Fruit fly (Drosophila melanogaster): ENCODE data around the gene Dab.

Dab gene

DNA sequence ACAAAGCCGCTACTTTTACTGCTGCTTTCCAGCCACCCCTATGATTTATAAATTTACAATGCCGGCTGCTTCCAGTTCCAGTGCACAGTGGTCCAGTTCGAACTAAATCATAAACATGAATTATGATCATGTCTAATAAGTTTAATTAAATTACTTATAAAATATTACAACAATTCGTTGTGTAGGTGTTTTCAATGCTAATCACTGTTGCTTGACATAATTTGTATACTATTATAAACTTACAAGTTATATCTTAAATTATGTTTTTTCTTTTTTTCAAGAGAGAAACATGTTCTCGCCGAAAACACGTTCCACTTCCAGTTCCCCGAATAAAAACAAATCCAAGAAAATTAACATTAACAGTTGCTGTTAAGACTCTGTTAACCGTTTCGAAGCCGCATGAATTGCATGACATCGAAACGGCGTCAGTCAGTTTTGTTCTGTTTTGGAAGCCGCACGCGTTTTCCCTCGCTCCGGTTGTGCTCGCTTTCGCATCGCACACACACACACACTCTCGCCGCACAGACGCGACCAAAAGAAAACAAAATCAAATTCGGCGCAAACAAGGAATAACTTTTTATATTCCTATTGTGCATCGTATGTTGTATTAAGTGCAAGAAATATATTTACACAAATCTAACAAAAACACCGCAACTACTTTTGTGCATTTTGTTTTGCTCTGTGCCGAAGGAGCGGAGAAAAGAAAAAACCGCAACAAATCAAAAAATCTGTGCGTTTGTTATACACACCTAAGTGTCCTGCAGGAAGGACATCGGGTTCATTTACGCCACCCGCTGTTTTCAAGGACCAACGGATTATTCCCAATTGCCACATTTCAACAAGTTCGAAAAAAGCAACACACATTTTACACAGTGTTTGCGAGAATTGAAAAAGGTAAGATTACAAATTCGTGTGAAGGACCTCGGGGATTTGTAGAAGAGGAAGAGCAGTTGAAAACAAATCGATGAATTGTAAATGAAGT, 54.0 kb downstream of the Dab start, which contains the start of gene Nrt (continued):
- TF ChIP-seq slp2 (GFP tag; optimal IDR thresholded peaks at IDR 0.05), result no peak
- peak; percentile 23; the same call in 1 of the 2 replicates for TF ChIP-seq slbo (GFP tag; IDR thresholded peaks at IDR 0.05)
- TF ChIP-seq HmgD (GFP tag; optimal IDR thresholded peaks at IDR 0.05), result no peak
- peak; percentile 41 for TF ChIP-seq CG8290 (GFP tag; optimal IDR thresholded peaks at IDR 0.05)
- TF ChIP-seq CG8290 (tag; optimal IDR thresholded peaks at IDR 0.05), result peak; percentile 2 to 56
- TF ChIP-seq her (GFP tag; optimal IDR thresholded peaks at IDR 0.05), result peak; percentile 31
- no peak for TF ChIP-seq NFAT (GFP tag; IDR thresholded peaks at IDR 0.05)
- peak; percentile 74 for TF ChIP-seq dmrt11E (tag; optimal IDR thresholded peaks at IDR 0.05)
- peak; percentile 42 for TF ChIP-seq ind (GFP tag; optimal IDR thresholded peaks at IDR 0.05)
- no peak for TF ChIP-seq p53 (GFP tag; optimal IDR thresholded peaks at IDR 0.05)
- peak; percentile 68 for TF ChIP-seq CG15479 (GFP tag; optimal IDR thresholded peaks at IDR 0.05)
- no peak for TF ChIP-seq CG1832 (GFP tag; optimal IDR thresholded peaks at IDR 0.05)
- TF ChIP-seq CG34422 (GFP tag; IDR thresholded peaks at IDR 0.05), result peak; percentile 44; the same call in 1 of the 3 replicates
- 0 out of 3 replicates have a peak, but pooled peaks have one; percentile 39 for TF ChIP-seq CG16813 (GFP tag; IDR thresholded peaks at IDR 0.05; ENCODE audit: partially characterized antibody)
- peak; percentile 73 for TF ChIP-seq CG11504 (tag; optimal IDR thresholded peaks at IDR 0.05)
- no peak for TF ChIP-seq Oaz (GFP tag; IDR thresholded peaks at IDR 0.05)
- TF ChIP-seq tgo (GFP tag; IDR thresholded peaks at IDR 0.05), result peak; percentile 44; the same call in 1 of the 3 replicates
- peak; percentile 65 for TF ChIP-seq ATbp (GFP tag; optimal IDR thresholded peaks at IDR 0.05)
- no peak for TF ChIP-seq ro (GFP tag; IDR thresholded peaks at IDR 0.05)
- TF ChIP-seq phol (tag; optimal IDR thresholded peaks at IDR 0.05), result peak; percentile 57
- peak; percentile 72 for TF ChIP-seq sqz (GFP tag; optimal IDR thresholded peaks at IDR 0.05)
- TF ChIP-seq CG10267 (tag; optimal IDR thresholded peaks at IDR 0.05), result peak; percentile 83
- TF ChIP-seq knrl (GFP tag; IDR thresholded peaks at IDR 0.05; ENCODE audit: partially characterized antibody), result no peak; the same call in 1 of the 3 replicates
- TF ChIP-seq Tbp (GFP tag; optimal IDR thresholded peaks at IDR 0.05), result no peak
- peak; percentile 43 for TF ChIP-seq CrebB (tag; optimal IDR thresholded peaks at IDR 0.05)
- TF ChIP-seq CG13287 (GFP tag; IDR thresholded peaks at IDR 0.05; ENCODE audit: partially characterized antibody), result peak; percentile 58
- no peak for TF ChIP-seq CG14965 (GFP tag; optimal IDR thresholded peaks at IDR 0.05; ENCODE audit: borderline replicate concordance)
- TF ChIP-seq Lim3 (GFP tag; IDR thresholded peaks at IDR 0.05), result no peak
- peak; percentile 39 for TF ChIP-seq kah (GFP tag; optimal IDR thresholded peaks at IDR 0.05)
- peak; percentile 95 for TF ChIP-seq Elba2 (GFP tag; optimal IDR thresholded peaks at IDR 0.05)
- no peak for TF ChIP-seq aop (GFP tag; IDR thresholded peaks at IDR 0.05)
- peak; percentile 28 for TF ChIP-seq CG13894 (tag; optimal IDR thresholded peaks at IDR 0.05)
- TF ChIP-seq pfk (GFP tag; optimal IDR thresholded peaks at IDR 0.05), result peak; percentile 48
- TF ChIP-seq CG2875 (GFP tag; optimal IDR thresholded peaks at IDR 0.05), result peak; percentile 27
- TF ChIP-seq fd64A (GFP tag; optimal IDR thresholded peaks at IDR 0.05), result no peak
- no peak for TF ChIP-seq ash1 (GFP tag; optimal IDR thresholded peaks at IDR 0.05)
- TF ChIP-seq CG10321 (GFP tag; IDR thresholded peaks at IDR 0.05), result no peak
- no peak for TF ChIP-seq Ets97D (GFP tag; optimal IDR thresholded peaks at IDR 0.05)
- peak in 1 of 2 experiments; percentile 72 for TF ChIP-seq tll (GFP tag; optimal IDR thresholded peaks at IDR 0.05)
- no peak for TF ChIP-seq shn (GFP tag; optimal IDR thresholded peaks at IDR 0.05)
- TF ChIP-seq CG12769 (tag; optimal IDR thresholded peaks at IDR 0.05), result peak; percentile 47
- peak; percentile 38 for TF ChIP-seq trem (tag; optimal IDR thresholded peaks at IDR 0.05)
- peak; percentile 80 for TF ChIP-seq Hmr (GFP tag; optimal IDR thresholded peaks at IDR 0.05)
- no peak for TF ChIP-seq CG2129 (GFP tag; IDR thresholded peaks at IDR 0.05; ENCODE audit: partially characterized antibody)
- TF ChIP-seq chif (GFP tag; optimal IDR thresholded peaks at IDR 0.05), result no peak
- no peak for TF ChIP-seq CG30431 (GFP tag; optimal IDR thresholded peaks at IDR 0.05)
- no peak for TF ChIP-seq maf-S (GFP tag; optimal IDR thresholded peaks at IDR 0.05)
- TF ChIP-seq eyg (GFP tag; optimal IDR thresholded peaks at IDR 0.05), result no peak
